Fruit fly (Drosophila melanogaster): ENCODE measurements around the gene Rab11.

The Rab11 gene

dm6 chr3R:21102477-21102876 is 8.7 kb upstream of the Rab11 start:
- no peak for TF ChIP-seq rn (GFP tag; IDR thresholded peaks at IDR 0.05)
- no peak for TF ChIP-seq CG12605 (GFP tag; IDR thresholded peaks at IDR 0.05)
- TF ChIP-seq Snoo (tag; optimal IDR thresholded peaks at IDR 0.05): no peak
- no peak for TF ChIP-seq D1 (tag; optimal IDR thresholded peaks at IDR 0.05)
- TF ChIP-seq CG17806 (tag; optimal IDR thresholded peaks at IDR 0.05): no peak
- no peak for TF ChIP-seq EcR (GFP tag; optimal IDR thresholded peaks at IDR 0.05)
- no peak for TF ChIP-seq CG34367 (tag; optimal IDR thresholded peaks at IDR 0.05)
- TF ChIP-seq Pif1A (GFP tag; optimal IDR thresholded peaks at IDR 0.05): no peak

dm6 chr3R:21107907-21108591 is 3.2 kb upstream of the Rab11 start, which contains the start of the genes Sec15 and rtet:
Gene Sec15, minus strand, starts transcription at chr3R:21107972.
Gene rtet, plus strand, starts transcription at chr3R:21108446.
- no peak for TF ChIP-seq EcR (GFP tag; optimal IDR thresholded peaks at IDR 0.05)
- no peak for TF ChIP-seq CG13204 (GFP tag; optimal IDR thresholded peaks at IDR 0.05)
- no peak for TF ChIP-seq CG8301 (tag; optimal IDR thresholded peaks at IDR 0.05)
- no peak for TF ChIP-seq gl (tag; optimal IDR thresholded peaks at IDR 0.05)
- peak; percentile 52 for TF ChIP-seq CG32121 (GFP tag; IDR thresholded peaks at IDR 0.05)
- peak; percentile 66 for TF ChIP-seq fd96Ca (GFP tag; IDR thresholded peaks at IDR 0.05)
- peak; percentile 63; the same call in 1 of the 3 replicates for TF ChIP-seq CG4496 (GFP tag; IDR thresholded peaks at IDR 0.05)
- peak; percentile 6 for TF ChIP-seq CG17806 (tag; optimal IDR thresholded peaks at IDR 0.05)
- no peak for TF ChIP-seq Snoo (tag; optimal IDR thresholded peaks at IDR 0.05)
- TF ChIP-seq Pif1A (GFP tag; optimal IDR thresholded peaks at IDR 0.05): no peak
- peak; percentile 30 for TF ChIP-seq CG9948 (tag; optimal IDR thresholded peaks at IDR 0.05)
- TF ChIP-seq CG15710 (tag; optimal IDR thresholded peaks at IDR 0.05): peak; percentile 47
- TF ChIP-seq CG34367 (tag; optimal IDR thresholded peaks at IDR 0.05): peak; percentile 27
- peak; percentile 27; the same call in 1 of the 2 replicates for TF ChIP-seq CG12605 (GFP tag; IDR thresholded peaks at IDR 0.05)
- peak; percentile 58 for TF ChIP-seq Ets98B (GFP tag; IDR thresholded peaks at IDR 0.05)

dm6 chr3R:21109712-21110111 is 1.5 kb upstream of the Rab11 start:
- no peak for TF ChIP-seq CG15710 (tag; optimal IDR thresholded peaks at IDR 0.05)
- no peak for TF ChIP-seq CG9948 (tag; optimal IDR thresholded peaks at IDR 0.05)
- TF ChIP-seq CG12605 (GFP tag; IDR thresholded peaks at IDR 0.05): no peak
- no peak for TF ChIP-seq CG34367 (tag; optimal IDR thresholded peaks at IDR 0.05)
- TF ChIP-seq CG10348 (GFP tag; IDR thresholded peaks at IDR 0.05): no peak
- no peak for TF ChIP-seq Pif1B (GFP tag; optimal IDR thresholded peaks at IDR 0.05)
- TF ChIP-seq fd96Ca (GFP tag; IDR thresholded peaks at IDR 0.05): no peak

- TF ChIP-seq Pif1B (GFP tag; optimal IDR thresholded peaks at IDR 0.05) (no peak), CG32121 (GFP tag; IDR thresholded peaks at IDR 0.05) (0 out of 2 replicates have a peak, but pooled peaks have one; percentile 10), CG15710 (tag; optimal IDR thresholded peaks at IDR 0.05) (no peak), CG17806 (tag; optimal IDR thresholded peaks at IDR 0.05) (peak; percentile 16), EcR (GFP tag; optimal IDR thresholded peaks at IDR 0.05) (peak; percentile 89), CG12605 (GFP tag; IDR thresholded peaks at IDR 0.05) (no peak), CG4496 (GFP tag; IDR thresholded peaks at IDR 0.05) (0 out of 3 replicates have a peak, but pooled peaks have one; percentile 6), rn (GFP tag; IDR thresholded peaks at IDR 0.05) (no peak), CG10348 (GFP tag; IDR thresholded peaks at IDR 0.05) (no peak), D1 (tag; optimal IDR thresholded peaks at IDR 0.05) (no peak), CG9948 (tag; optimal IDR thresholded peaks at IDR 0.05) (peak; percentile 18), CG8159 (tag; optimal IDR thresholded peaks at IDR 0.05) (peak; percentile 3), CG8301 (tag; optimal IDR thresholded peaks at IDR 0.05) (peak; percentile 55), Ets98B (GFP tag; IDR thresholded peaks at IDR 0.05) (peak; percentile 44), CG34367 (tag; optimal IDR thresholded peaks at IDR 0.05) (no peak), CG13204 (GFP tag; optimal IDR thresholded peaks at IDR 0.05) (no peak), Pif1A (GFP tag; optimal IDR thresholded peaks at IDR 0.05) (no peak), fd96Ca (GFP tag; IDR thresholded peaks at IDR 0.05) (0 out of 3 replicates have a peak, but pooled peaks have one; percentile 57), gl (tag; optimal IDR thresholded peaks at IDR 0.05) (no peak), Snoo (tag; optimal IDR thresholded peaks at IDR 0.05) (no peak), CG14655 (GFP tag; optimal IDR thresholded peaks at IDR 0.05) (no peak)
Measured at dm6 chr3R:21111964-21112740, 944 bp downstream of the Rab11 start.

dm6 chr3R:21112742-21113465 is 1.7 kb downstream of the Rab11 start:
- TF ChIP-seq CG12605 (GFP tag; IDR thresholded peaks at IDR 0.05): peak; percentile 90
- no peak for TF ChIP-seq D1 (tag; optimal IDR thresholded peaks at IDR 0.05)
- TF ChIP-seq CG8301 (tag; optimal IDR thresholded peaks at IDR 0.05): peak; percentile 85
- TF ChIP-seq CG9948 (tag; optimal IDR thresholded peaks at IDR 0.05): peak; percentile 62
- TF ChIP-seq gl (tag; optimal IDR thresholded peaks at IDR 0.05): peak; percentile 8
- TF ChIP-seq CG8159 (tag; optimal IDR thresholded peaks at IDR 0.05): peak; percentile 61
- TF ChIP-seq CG13204 (GFP tag; optimal IDR thresholded peaks at IDR 0.05): no peak
- TF ChIP-seq Pif1B (GFP tag; optimal IDR thresholded peaks at IDR 0.05): peak; percentile 78
- peak; percentile 91 for TF ChIP-seq Ets98B (GFP tag; IDR thresholded peaks at IDR 0.05)
- peak; percentile 92 for TF ChIP-seq CG4496 (GFP tag; IDR thresholded peaks at IDR 0.05)
- peak; percentile 38; the same call in 1 of the 2 replicates for TF ChIP-seq rn (GFP tag; IDR thresholded peaks at IDR 0.05)
- TF ChIP-seq CG17806 (tag; optimal IDR thresholded peaks at IDR 0.05): peak; percentile 77
- TF ChIP-seq Pif1A (GFP tag; optimal IDR thresholded peaks at IDR 0.05): no peak
- peak; percentile 88 for TF ChIP-seq fd96Ca (GFP tag; IDR thresholded peaks at IDR 0.05)
- TF ChIP-seq Snoo (tag; optimal IDR thresholded peaks at IDR 0.05): peak; percentile 56
- TF ChIP-seq EcR (GFP tag; optimal IDR thresholded peaks at IDR 0.05): no peak
- 0 out of 2 replicates have a peak, but pooled peaks have one; percentile 10 for TF ChIP-seq CG10348 (GFP tag; IDR thresholded peaks at IDR 0.05)
- no peak for TF ChIP-seq CG14655 (GFP tag; optimal IDR thresholded peaks at IDR 0.05)
- TF ChIP-seq CG34367 (tag; optimal IDR thresholded peaks at IDR 0.05): no peak
- peak; percentile 86 for TF ChIP-seq CG32121 (GFP tag; IDR thresholded peaks at IDR 0.05)
- TF ChIP-seq CG15710 (tag; optimal IDR thresholded peaks at IDR 0.05): peak; percentile 49

Data from whole organism, pupa.